Worm (Caenorhabditis elegans): ENCODE measurements around the gene pitr-4.
A peak's percentile ranks its signal among the peaks of the same experiment; 100 is the strongest.

The pitr-4 gene

DNA sequence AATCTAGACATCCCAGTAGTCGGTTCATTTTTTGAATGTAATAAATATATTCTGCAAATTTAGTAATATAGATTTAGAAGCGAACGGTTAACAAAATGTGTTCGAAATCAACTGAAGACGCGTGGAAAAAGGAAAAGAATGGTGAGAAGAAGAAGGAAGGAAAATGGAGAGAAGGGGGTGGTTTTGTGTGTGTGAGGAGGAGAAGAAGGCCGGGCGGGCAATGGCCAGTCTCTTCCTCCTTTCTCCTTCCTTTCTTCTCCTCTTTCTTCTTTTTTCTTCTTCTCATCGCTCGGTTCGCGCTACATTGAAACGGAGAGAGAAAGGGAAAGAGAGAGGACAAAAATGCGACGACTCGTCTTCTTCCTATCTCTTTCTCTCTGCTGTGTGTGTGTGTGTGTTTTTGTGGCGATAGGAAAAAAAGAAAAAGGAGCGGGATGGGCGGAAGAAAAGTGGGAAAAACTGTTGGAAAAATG lies 30.7 kb upstream of the pitr-4 start, which contains the start of gene ztf-9 (continued):
- peak; percentile 23 for TF ChIP-seq repo-1 (tag; optimal IDR thresholded peaks at IDR 0.05)

DNA sequence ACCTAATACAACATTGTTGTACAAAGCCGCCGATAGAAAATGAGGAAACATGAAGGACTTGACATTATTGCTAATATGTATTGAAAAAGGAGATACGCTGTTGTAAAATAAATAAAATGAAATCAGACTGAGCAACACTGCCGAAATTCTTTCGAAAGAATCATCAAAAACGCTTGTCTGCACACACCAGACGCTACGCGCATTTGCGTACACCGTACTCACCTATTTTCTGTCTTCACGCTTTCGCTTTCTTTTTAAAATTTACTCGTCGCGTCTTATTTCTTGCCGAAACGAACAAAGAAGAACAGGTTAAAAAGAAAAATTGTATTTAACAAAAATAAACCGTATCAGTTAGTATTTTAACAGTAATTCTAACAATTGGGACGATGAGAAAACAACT lies 29.3 kb upstream of the pitr-4 start:
- TF ChIP-seq hmg-1.2 (GFP tag; IDR thresholded peaks at IDR 0.05) = peak; percentile 41; the same call in 1 of the 2 replicates
- TF ChIP-seq attf-5 (GFP tag; optimal IDR thresholded peaks at IDR 0.05) = no peak
- TF ChIP-seq F23B12.7 (tag; optimal IDR thresholded peaks at IDR 0.05; ENCODE audit: insufficient read depth) = peak; percentile 38
- no peak for TF ChIP-seq athp-1 (tag; optimal IDR thresholded peaks at IDR 0.05)
- peak; percentile 57 for TF ChIP-seq lsl-1 (GFP tag; optimal IDR thresholded peaks at IDR 0.05)
- no peak for TF ChIP-seq aptf-2 (GFP tag; conservative IDR thresholded peaks at IDR 0.05)
- peak; percentile 49; the same call in 1 of the 2 replicates for TF ChIP-seq madf-6 (GFP tag; IDR thresholded peaks at IDR 0.05)
- TF ChIP-seq ztf-18 (tag; optimal IDR thresholded peaks at IDR 0.05) = peak; percentile 12
- peak; percentile 4 for TF ChIP-seq tbp1 (GFP tag; optimal IDR thresholded peaks at IDR 0.05)

DNA sequence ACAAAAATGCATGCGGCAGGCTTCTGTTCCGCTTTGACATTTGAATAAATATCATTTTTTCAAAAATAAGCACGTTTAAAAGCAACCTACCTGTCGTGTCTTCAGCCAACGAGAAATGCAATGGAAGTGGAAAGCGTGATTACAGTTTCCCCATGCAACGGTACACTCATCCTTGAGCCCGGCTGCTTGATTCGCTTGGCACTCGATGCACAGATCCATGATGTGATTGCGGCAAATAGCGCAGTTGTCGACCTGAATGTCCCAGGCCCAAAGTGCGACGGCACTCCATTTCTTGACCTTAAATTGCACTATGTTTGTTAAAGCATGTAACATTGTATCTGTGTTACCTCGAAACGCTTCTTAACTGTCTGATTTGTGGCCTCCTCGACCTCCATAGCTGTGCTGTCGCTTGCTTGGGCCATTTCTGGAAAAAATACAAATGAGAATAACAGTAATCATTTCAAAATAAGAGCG lies 28.7 kb upstream of the pitr-4 start, which contains the start of gene rbx-1:
Gene rbx-1 (minus strand): TSS at position 424 of the 474 bp plus-strand sequence.
- TF ChIP-seq F39B2.1 (GFP tag; IDR thresholded peaks at IDR 0.05) (no peak), repo-1 (tag; optimal IDR thresholded peaks at IDR 0.05) (no peak), cebp-1 (GFP tag; IDR thresholded peaks at IDR 0.05) (no peak), cebp-1 (tag; optimal IDR thresholded peaks at IDR 0.05) (no peak), F33H1.4 (GFP tag; IDR thresholded peaks at IDR 0.05) (no peak), madf-8 (GFP tag; conservative IDR thresholded peaks at IDR 0.05) (no peak)

DNA sequence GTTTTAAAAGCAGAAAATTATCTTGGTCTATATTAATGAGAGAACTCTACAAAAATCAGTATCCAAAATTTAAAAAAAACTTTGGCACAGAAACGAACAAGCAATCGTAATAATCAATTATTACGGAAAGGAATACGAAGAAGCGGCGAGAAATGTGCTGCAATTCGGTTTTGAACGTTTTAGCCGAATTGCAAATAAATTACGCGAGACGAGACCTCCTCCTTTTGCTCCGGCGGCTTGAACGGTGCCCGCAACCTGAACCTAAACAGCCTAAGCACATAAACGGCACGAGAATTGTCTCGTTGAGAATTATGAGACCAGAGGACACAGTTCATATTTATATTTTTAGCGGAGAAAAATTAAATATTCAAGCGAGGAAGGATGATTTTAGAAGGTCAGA lies 27.9 kb upstream of the pitr-4 start:
- TF ChIP-seq ekl-4 (GFP tag; IDR thresholded peaks at IDR 0.05) = peak; percentile 64; the same call in 1 of the 2 replicates
- TF ChIP-seq ceh-27 (GFP tag; optimal IDR thresholded peaks at IDR 0.05) = no peak
- TF ChIP-seq F10E7.11 (tag; optimal IDR thresholded peaks at IDR 0.05) = no peak
- no peak for TF ChIP-seq cebp-1 (GFP tag; IDR thresholded peaks at IDR 0.05)
- no peak for TF ChIP-seq cebp-1 (tag; optimal IDR thresholded peaks at IDR 0.05)
- peak; percentile 36 for TF ChIP-seq athp-1 (tag; optimal IDR thresholded peaks at IDR 0.05)
- TF ChIP-seq ZK185.1 (tag; optimal IDR thresholded peaks at IDR 0.05; ENCODE audit: poor library complexity, severe bottlenecking) = no peak
- TF ChIP-seq attf-6 (GFP tag; IDR thresholded peaks at IDR 0.05) = peak; percentile 55
- no peak for TF ChIP-seq F39B2.1 (GFP tag; IDR thresholded peaks at IDR 0.05)
- TF ChIP-seq ceh-79 (tag; optimal IDR thresholded peaks at IDR 0.05) = peak; percentile 71
- TF ChIP-seq rcor-1 (GFP tag; IDR thresholded peaks at IDR 0.05) = peak; percentile 25; the same call in 1 of the 2 replicates
- TF ChIP-seq C17E4.6 (GFP tag; IDR thresholded peaks at IDR 0.05) = peak; percentile 28; the same call in 1 of the 2 replicates
- TF ChIP-seq B0336.3 (GFP tag; IDR thresholded peaks at IDR 0.05) = peak; percentile 84
- TF ChIP-seq nfya-2 (GFP tag; IDR thresholded peaks at IDR 0.05) = no peak
- peak; percentile 83; the same call in 1 of the 2 replicates for TF ChIP-seq Y79H2A.3 (GFP tag; conservative IDR thresholded peaks at IDR 0.05)
- TF ChIP-seq F49E8.2 (tag; optimal IDR thresholded peaks at IDR 0.05; ENCODE audit: insufficient read depth) = peak; percentile 45
- TF ChIP-seq him-1 (tag; optimal IDR thresholded peaks at IDR 0.05) = no peak
- TF ChIP-seq ceh-91 (GFP tag; IDR thresholded peaks at IDR 0.05) = peak; percentile 17; the same call in 1 of the 2 replicates
- TF ChIP-seq snpc-4 (GFP tag; optimal IDR thresholded peaks at IDR 0.05) = no peak
- no peak for TF ChIP-seq snpc-4 (tag; optimal IDR thresholded peaks at IDR 0.05)
- TF ChIP-seq lin-26 (GFP tag; IDR thresholded peaks at IDR 0.05) = 0 out of 2 replicates have a peak, but pooled peaks have one; percentile 28
- no peak for TF ChIP-seq egl-44 (GFP tag; IDR thresholded peaks at IDR 0.05)
- peak in 1 of 2 experiments; percentile 1 for TF ChIP-seq let-607 (tag; optimal IDR thresholded peaks at IDR 0.05)
- TF ChIP-seq hmg-1.2 (GFP tag; IDR thresholded peaks at IDR 0.05) = peak; percentile 24; the same call in 1 of the 2 replicates
- 0 out of 2 replicates have a peak, but pooled peaks have one; percentile 28 for TF ChIP-seq pbrm-1 (GFP tag; IDR thresholded peaks at IDR 0.05)
- no peak for TF ChIP-seq let-526 (GFP tag; IDR thresholded peaks at IDR 0.05)
- TF ChIP-seq hlh-12 (tag; optimal IDR thresholded peaks at IDR 0.05) = no peak
- 0 out of 2 replicates have a peak, but pooled peaks have one; percentile 37 for TF ChIP-seq ztf-25 (GFP tag; IDR thresholded peaks at IDR 0.05)
- no peak for TF ChIP-seq lin-35 (GFP tag; optimal IDR thresholded peaks at IDR 0.05)
- TF ChIP-seq aptf-3 (GFP tag; IDR thresholded peaks at IDR 0.05) = no peak
- TF ChIP-seq tlf-1 (GFP tag; optimal IDR thresholded peaks at IDR 0.05) = peak; percentile 26

All from whole organism, young adult.